Fruit fly (Drosophila melanogaster): Measurements from ENCODE around the gene dmrt99B.

Gene dmrt99B

DNA sequence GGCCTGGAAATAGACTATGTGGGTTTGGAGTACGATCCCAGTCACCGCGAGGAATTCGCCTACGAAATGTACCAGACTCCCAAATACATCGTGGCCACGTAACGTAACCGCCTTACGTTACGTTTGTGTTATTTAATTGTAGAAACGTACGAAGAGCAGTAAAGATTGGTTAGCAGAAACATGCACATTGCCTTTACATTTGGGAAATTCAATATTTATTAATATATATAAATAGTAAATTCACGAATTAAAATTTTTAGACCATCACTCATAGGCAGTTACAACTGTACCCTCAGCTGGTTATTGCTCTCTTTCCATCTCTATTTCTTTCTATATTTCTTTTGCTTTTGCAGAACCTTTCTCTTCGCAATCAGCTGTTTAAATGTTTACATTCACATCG, 45.5 kb downstream of the dmrt99B start, which contains the start of gene Gnpnat (continued):
- TF ChIP-seq CG10654 (GFP tag; optimal IDR thresholded peaks at IDR 0.05) (peak; percentile 27), CG6854 (GFP tag; optimal IDR thresholded peaks at IDR 0.05) (peak; percentile 29), dm (GFP tag; optimal IDR thresholded peaks at IDR 0.05) (no peak), Taf1 (GFP tag; IDR thresholded peaks at IDR 0.05) (no peak), CG17385 (GFP tag; optimal IDR thresholded peaks at IDR 0.05) (peak; percentile 48), insv (GFP tag; optimal IDR thresholded peaks at IDR 0.05) (no peak), MTF-1 (GFP tag; optimal IDR thresholded peaks at IDR 0.05; ENCODE audit: borderline replicate concordance) (peak; percentile 24), dpn (GFP tag; optimal IDR thresholded peaks at IDR 0.05) (peak in 1 of 2 experiments; percentile 55), ewg (GFP tag; optimal IDR thresholded peaks at IDR 0.05) (peak; percentile 22), nerfin-1 (tag; optimal IDR thresholded peaks at IDR 0.05) (peak; percentile 17), CG8924 (tag; optimal IDR thresholded peaks at IDR 0.05) (peak; percentile 57), dimm (GFP tag; IDR thresholded peaks at IDR 0.05) (no peak), Nf-YB (GFP tag; optimal IDR thresholded peaks at IDR 0.05) (peak; percentile 8), cwo (GFP tag; optimal IDR thresholded peaks at IDR 0.05) (peak; percentile 36), ftz-f1 (GFP tag; optimal IDR thresholded peaks at IDR 0.05) (no peak), CG11093 (GFP tag; IDR thresholded peaks at IDR 0.05) (no peak), CG8388 (GFP tag; optimal IDR thresholded peaks at IDR 0.05) (peak; percentile 59), CG1233 (GFP tag; optimal IDR thresholded peaks at IDR 0.05) (peak; percentile 55), nom (GFP tag; optimal IDR thresholded peaks at IDR 0.05) (no peak), tna (GFP tag; IDR thresholded peaks at IDR 0.05; ENCODE audit: partially characterized antibody) (no peak), CG14014 (GFP tag; IDR thresholded peaks at IDR 0.05) (no peak), Dref (GFP tag; IDR thresholded peaks at IDR 0.05) (no peak), Deaf1 (tag; optimal IDR thresholded peaks at IDR 0.05) (peak; percentile 26), CG6813 (GFP tag; optimal IDR thresholded peaks at IDR 0.05) (peak; percentile 61), CrebB (tag; optimal IDR thresholded peaks at IDR 0.05) (peak; percentile 5), phol (tag; optimal IDR thresholded peaks at IDR 0.05) (peak; percentile 63), CG12155 (GFP tag; optimal IDR thresholded peaks at IDR 0.05) (peak; percentile 22), unpg (GFP tag; optimal IDR thresholded peaks at IDR 0.05) (peak; percentile 80), CG13894 (tag; optimal IDR thresholded peaks at IDR 0.05) (peak; percentile 26), aop (GFP tag; IDR thresholded peaks at IDR 0.05) (no peak), CG8765 (GFP tag; IDR thresholded peaks at IDR 0.05) (no peak), grau (tag; optimal IDR thresholded peaks at IDR 0.05) (peak; percentile 96), BEAF-32 (GFP tag; optimal IDR thresholded peaks at IDR 0.05) (no peak), az2 (GFP tag; optimal IDR thresholded peaks at IDR 0.05) (peak; percentile 25), org-1 (GFP tag; optimal IDR thresholded peaks at IDR 0.05) (peak; percentile 56), sna (GFP tag; IDR thresholded peaks at IDR 0.05; ENCODE audit: partially characterized antibody) (no peak), CG17912 (GFP tag; optimal IDR thresholded peaks at IDR 0.05) (no peak), Fer1 (GFP tag; optimal IDR thresholded peaks at IDR 0.05) (peak; percentile 66), CG4707 (GFP tag; optimal IDR thresholded peaks at IDR 0.05) (no peak), CG2875 (GFP tag; optimal IDR thresholded peaks at IDR 0.05) (peak; percentile 35), CoRest (tag; optimal IDR thresholded peaks at IDR 0.05) (peak; percentile 45), caup (GFP tag; optimal IDR thresholded peaks at IDR 0.05; ENCODE audit: severe bottlenecking) (peak; percentile 48), mam (GFP tag; optimal IDR thresholded peaks at IDR 0.05) (no peak), row (GFP tag; IDR thresholded peaks at IDR 0.05) (no peak), CG15011 (GFP tag; optimal IDR thresholded peaks at IDR 0.05) (no peak), CG8089 (GFP tag; optimal IDR thresholded peaks at IDR 0.05) (no peak), Ssrp (tag; optimal IDR thresholded peaks at IDR 0.05) (peak; percentile 39), lola (GFP tag; optimal IDR thresholded peaks at IDR 0.05) (peak in 1 of 3 experiments; percentile 27), CG10462 (GFP tag; optimal IDR thresholded peaks at IDR 0.05) (peak; percentile 19), HmgD (GFP tag; optimal IDR thresholded peaks at IDR 0.05) (no peak)

All from whole organism, embryonic.